Worm (Caenorhabditis elegans): ENCODE results near the gene elo-7.

- TF ChIP-seq him-1 (tag; optimal IDR thresholded peaks at IDR 0.05) (no peak), dao-5 (tag; optimal IDR thresholded peaks at IDR 0.05) (no peak), W03F9.2 (tag; optimal IDR thresholded peaks at IDR 0.05) (no peak)
Measured at ce11 chrIV:9520629-9521028, 9.1 kb upstream of the elo-7 start.
